Fruit fly (Drosophila melanogaster) whole organism, embryonic: Measurements from ENCODE around the gene Rpn1.
A peak's percentile ranks its signal among the peaks of the same experiment; 100 is the strongest.

ENCODE experiments used
- CG10654 ChIP-seq: fragments of 200-800 bp; sonication (Bioruptor generic); optimal IDR thresholded peaks from 2 replicates; lab custom pipeline; 2016; ENCODE audit warnings: missing biosample characterization, missing genetic modification characterization
- CG12236 ChIP-seq: fragments of 200-800 bp; sonication (Bioruptor generic); optimal IDR thresholded peaks from 2 replicates; lab custom pipeline; 2016; ENCODE audit warnings: missing biosample characterization, missing genetic modification characterization
- CG12769 ChIP-seq: fragments of 200-800 bp; sonication (Bioruptor generic); optimal IDR thresholded peaks from 2 replicates; lab custom pipeline; 2019; ENCODE audit warnings: missing biosample characterization, mild to moderate bottlenecking, missing genetic modification characterization, moderate library complexity
- CG13894 ChIP-seq: fragments of 200-800 bp; sonication (Bioruptor generic); optimal IDR thresholded peaks from 3 replicates; lab custom pipeline; 2018; ENCODE audit warnings: missing biosample characterization, mild to moderate bottlenecking, missing genetic modification characterization, moderate library complexity
- CG14965 ChIP-seq: fragments of 200-800 bp; sonication (Bioruptor generic); optimal IDR thresholded peaks from 2 replicates; lab custom pipeline; 2016; ENCODE audit warnings: missing biosample characterization, missing genetic modification characterization, borderline replicate concordance
- CG17829 ChIP-seq: fragments of 200-800 bp; optimal IDR thresholded peaks from 2 replicates; lab custom pipeline; 2019; ENCODE audit warnings: missing biosample characterization, mild to moderate bottlenecking, missing genetic modification characterization, moderate library complexity
- CG18011 ChIP-seq: fragments of 200-800 bp; sonication (Bioruptor generic); optimal IDR thresholded peaks from 2 replicates; lab custom pipeline; 2017; ENCODE audit warnings: missing biosample characterization, missing genetic modification characterization, mild to moderate bottlenecking, moderate library complexity, missing genotype
- CG18619 ChIP-seq: fragments of 200-800 bp; sonication (Bioruptor generic); optimal IDR thresholded peaks from 3 replicates; lab custom pipeline; 2017; ENCODE audit warnings: missing biosample characterization, mild to moderate bottlenecking, missing genetic modification characterization
- CG2120 ChIP-seq: fragments of 200-800 bp; sonication (Bioruptor generic); optimal IDR thresholded peaks from 3 replicates; lab custom pipeline; 2016; ENCODE audit warnings: missing biosample characterization, missing genetic modification characterization
- CG2199 ChIP-seq: fragments of 200-800 bp; sonication (Bioruptor generic); IDR thresholded peaks from 3 replicates; pipeline ENCODE4 v1.3.6; 2022; ENCODE audit warnings: missing biosample characterization, missing genetic modification characterization
- CG31388 ChIP-seq: fragments of 200-800 bp; sonication (Bioruptor generic); optimal IDR thresholded peaks from 2 replicates; lab custom pipeline; 2016; ENCODE audit warnings: missing biosample characterization, missing genetic modification characterization
- CG34376 ChIP-seq: fragments of 200-800 bp; sonication (Bioruptor generic); optimal IDR thresholded peaks from 2 replicates; lab custom pipeline; 2018; ENCODE audit warnings: missing biosample characterization, mild to moderate bottlenecking, missing genetic modification characterization
- CG3847 ChIP-seq: fragments of 200-800 bp; sonication (Bioruptor generic); IDR thresholded peaks from 2 replicates; pipeline ENCODE4 v1.3.6; 2022; ENCODE audit warnings: missing biosample characterization, missing genetic modification characterization
- CG4617 ChIP-seq: fragments of 200-800 bp; sonication (Bioruptor generic); optimal IDR thresholded peaks from 3 replicates; lab custom pipeline; 2016; ENCODE audit warnings: missing biosample characterization, missing genetic modification characterization, borderline replicate concordance
- CG5953 ChIP-seq: fragments of 200-800 bp; sonication (Bioruptor generic); IDR thresholded peaks from 2 replicates; pipeline ENCODE4 v1.3.6; 2022; ENCODE audit warnings: missing biosample characterization, missing genetic modification characterization
- CG6175 ChIP-seq: fragments of 200-800 bp; sonication (Bioruptor generic); IDR thresholded peaks from 3 replicates; pipeline ENCODE4 v1.3.6; 2022; ENCODE audit warnings: missing biosample characterization, missing genetic modification characterization
- CG6683 ChIP-seq: fragments of 200-800 bp; sonication (Bioruptor generic); optimal IDR thresholded peaks from 2 replicates; lab custom pipeline; 2017; ENCODE audit warnings: missing biosample characterization, mild to moderate bottlenecking, missing genetic modification characterization, missing genetic modification reagents
- CG8924 ChIP-seq: fragments of 200-800 bp; optimal IDR thresholded peaks from 3 replicates; lab custom pipeline; 2019; ENCODE audit warnings: missing biosample characterization, mild to moderate bottlenecking, missing genetic modification characterization, moderate library complexity
- CG9876 ChIP-seq: fragments of 200-800 bp; sonication (Bioruptor generic); optimal IDR thresholded peaks from 2 replicates; lab custom pipeline; 2016; ENCODE audit warnings: missing biosample characterization, missing genetic modification characterization
- Dbx ChIP-seq: fragments of 200-800 bp; sonication (Bioruptor generic); IDR thresholded peaks from 3 replicates; pipeline ENCODE4 v1.3.6; 2022; ENCODE audit warnings: missing biosample characterization, missing genetic modification characterization
- Fer3 ChIP-seq: fragments of 200-800 bp; sonication (Bioruptor generic); optimal IDR thresholded peaks from 2 replicates; lab custom pipeline; 2018; ENCODE audit warnings: missing biosample characterization, mild to moderate bottlenecking, missing genetic modification characterization, moderate library complexity
- Hey ChIP-seq: fragments of 200-800 bp; sonication (Bioruptor generic); optimal IDR thresholded peaks from 3 replicates; lab custom pipeline; 2018; ENCODE audit warnings: missing biosample characterization, mild to moderate bottlenecking, missing genetic modification characterization
- Lhr ChIP-seq: fragments of 200-800 bp; sonication (Bioruptor generic); optimal IDR thresholded peaks from 3 replicates; lab custom pipeline; 2017; ENCODE audit warnings: mild to moderate bottlenecking, missing biosample characterization, missing genetic modification reagents, missing genetic modification characterization
- NfI ChIP-seq: fragments of 200-800 bp; sonication (Bioruptor generic); optimal IDR thresholded peaks from 3 replicates; lab custom pipeline; 2018; ENCODE audit warnings: missing biosample characterization, mild to moderate bottlenecking, missing genetic modification characterization, moderate library complexity
- Pdp1 ChIP-seq, 2 experiments: fragments of 200-800 bp; sonication (Bioruptor generic); optimal IDR thresholded peaks; 3 replicates each; lab custom pipeline; 2016; ENCODE audit warnings: missing biosample characterization in 2 of 2, missing genetic modification characterization in 2 of 2, mild to moderate bottlenecking in 1 of 2, moderate library complexity in 1 of 2
- Sox102F ChIP-seq: fragments of 200-800 bp; sonication (Bioruptor generic); optimal IDR thresholded peaks from 2 replicates; lab custom pipeline; 2018; ENCODE audit warnings: missing biosample characterization, mild to moderate bottlenecking, missing genetic modification characterization, moderate library complexity
- Stat92E ChIP-seq, 3 experiments: fragments of >200 bp in 2 of 3; fragments of 200-800 bp in 1 of 3; sonication (Bioruptor generic) in 1 of 3; optimal IDR thresholded peaks; 2 replicates each; lab custom pipeline; 2017 to 2019; ENCODE audit warnings: missing biosample characterization in 3 of 3, missing genetic modification characterization in 3 of 3, mild to moderate bottlenecking in 1 of 3, moderate library complexity in 1 of 3
- Tbp ChIP-seq: fragments of >200 bp; optimal IDR thresholded peaks from 2 replicates; lab custom pipeline; 2018; ENCODE audit warnings: missing biosample characterization, missing genetic modification characterization
- amos ChIP-seq: fragments of 200-800 bp; sonication (Bioruptor generic); IDR thresholded peaks from 2 replicates; pipeline ENCODE4 v1.3.6; 2022; ENCODE audit warnings: missing biosample characterization, missing genetic modification characterization; ENCODE audit not compliant: partially characterized antibody
- ash1 ChIP-seq: fragments of 200-800 bp; sonication (Bioruptor generic); optimal IDR thresholded peaks from 2 replicates; lab custom pipeline; 2018; ENCODE audit warnings: missing biosample characterization, mild to moderate bottlenecking, missing genetic modification characterization
- bigmax ChIP-seq: fragments of 200-800 bp; sonication (Bioruptor generic); optimal IDR thresholded peaks from 2 replicates; lab custom pipeline; 2018; ENCODE audit warnings: missing biosample characterization, mild to moderate bottlenecking, missing genetic modification characterization
- chn ChIP-seq: fragments of 200-800 bp; sonication (Bioruptor generic); optimal IDR thresholded peaks from 2 replicates; lab custom pipeline; 2016; ENCODE audit warnings: missing biosample characterization, missing genetic modification characterization
- crp ChIP-seq, 2 experiments: fragments of 200-800 bp; sonication (Bioruptor generic); optimal IDR thresholded peaks; 2 replicates in 1 of 2; 3 replicates in 1 of 2; lab custom pipeline; 2017; ENCODE audit warnings: missing biosample characterization in 2 of 2, missing genetic modification characterization in 2 of 2, mild to moderate bottlenecking in 1 of 2, moderate library complexity in 1 of 2
- dpn ChIP-seq, 2 experiments: fragments of 200-800 bp; sonication (Bioruptor generic); optimal IDR thresholded peaks; 3 replicates each; lab custom pipeline; 2016; ENCODE audit warnings: missing biosample characterization in 2 of 2, missing genetic modification characterization in 2 of 2
- en ChIP-seq: fragments of 200-800 bp; sonication (Bioruptor generic); optimal IDR thresholded peaks from 2 replicates; lab custom pipeline; 2016; ENCODE audit warnings: missing biosample characterization, missing genetic modification characterization
- hb ChIP-seq: fragments of 200-800 bp; sonication (Bioruptor generic); IDR thresholded peaks from 3 replicates; pipeline ENCODE4 v1.3.6; 2022; ENCODE audit warnings: missing biosample characterization, missing genetic modification characterization; ENCODE audit not compliant: partially characterized antibody
- insv ChIP-seq, 2 experiments: fragments of 200-800 bp; sonication (Bioruptor generic); optimal IDR thresholded peaks; 3 replicates each; lab custom pipeline; 2016 to 2018; ENCODE audit warnings: missing biosample characterization in 2 of 2, missing genetic modification characterization in 2 of 2
- lab ChIP-seq: fragments of 200-800 bp; sonication (Bioruptor generic); optimal IDR thresholded peaks from 3 replicates; lab custom pipeline; 2017; ENCODE audit warnings: missing biosample characterization, missing genetic modification characterization, mild to moderate bottlenecking, moderate library complexity, missing genetic modification reagents
- luna ChIP-seq: fragments of 200-800 bp; sonication (Bioruptor generic); optimal IDR thresholded peaks from 2 replicates; lab custom pipeline; 2016; ENCODE audit warnings: missing biosample characterization, missing genetic modification characterization
- mirr ChIP-seq: fragments of 200-800 bp; sonication (Bioruptor generic); optimal IDR thresholded peaks from 3 replicates; lab custom pipeline; 2018; ENCODE audit warnings: missing biosample characterization, mild to moderate bottlenecking, missing genetic modification characterization
- nerfin-2 ChIP-seq: fragments of 200-800 bp; sonication (Bioruptor generic); IDR thresholded peaks from 2 replicates; pipeline ENCODE4 v1.3.6; 2022; ENCODE audit warnings: missing biosample characterization, missing genetic modification characterization; ENCODE audit not compliant: partially characterized antibody
- oc ChIP-seq: fragments of 200-800 bp; sonication (Bioruptor generic); optimal IDR thresholded peaks from 2 replicates; lab custom pipeline; 2018; ENCODE audit warnings: missing biosample characterization, mild to moderate bottlenecking, missing genetic modification characterization, moderate library complexity
- schlank ChIP-seq: fragments of 200-800 bp; sonication (Bioruptor generic); optimal IDR thresholded peaks from 2 replicates; lab custom pipeline; 2018; ENCODE audit warnings: missing biosample characterization, mild to moderate bottlenecking, missing genetic modification characterization
- sisA ChIP-seq: fragments of 200-800 bp; sonication (Bioruptor generic); IDR thresholded peaks from 2 replicates; pipeline ENCODE4 v1.3.6; 2022; ENCODE audit warnings: missing biosample characterization, missing genetic modification characterization
- sr ChIP-seq: fragments of 200-800 bp; sonication (Bioruptor generic); IDR thresholded peaks from 3 replicates; pipeline ENCODE4 v1.3.6; 2022; ENCODE audit warnings: missing biosample characterization, missing genetic modification characterization
- ttk ChIP-seq: fragments of 200-800 bp; sonication (Bioruptor generic); IDR thresholded peaks from 2 replicates; pipeline ENCODE4 v2.1.2; 2022; ENCODE audit warnings: missing biosample characterization, missing genetic modification characterization
- vvl ChIP-seq: fragments of 200-800 bp; sonication (Bioruptor generic); IDR thresholded peaks from 2 replicates; pipeline ENCODE4 v1.3.6; 2022; ENCODE audit warnings: missing biosample characterization, missing genetic modification characterization
- wdn ChIP-seq: fragments of 200-800 bp; sonication (Bioruptor generic); IDR thresholded peaks from 2 replicates; pipeline ENCODE4 v1.3.6; 2022; ENCODE audit warnings: missing biosample characterization, missing genetic modification characterization
- wek ChIP-seq: fragments of 200-800 bp; sonication (Bioruptor generic); optimal IDR thresholded peaks from 3 replicates; lab custom pipeline; 2018; ENCODE audit warnings: missing biosample characterization, mild to moderate bottlenecking, missing genetic modification characterization, moderate library complexity

Rpn1 gene

DNA sequence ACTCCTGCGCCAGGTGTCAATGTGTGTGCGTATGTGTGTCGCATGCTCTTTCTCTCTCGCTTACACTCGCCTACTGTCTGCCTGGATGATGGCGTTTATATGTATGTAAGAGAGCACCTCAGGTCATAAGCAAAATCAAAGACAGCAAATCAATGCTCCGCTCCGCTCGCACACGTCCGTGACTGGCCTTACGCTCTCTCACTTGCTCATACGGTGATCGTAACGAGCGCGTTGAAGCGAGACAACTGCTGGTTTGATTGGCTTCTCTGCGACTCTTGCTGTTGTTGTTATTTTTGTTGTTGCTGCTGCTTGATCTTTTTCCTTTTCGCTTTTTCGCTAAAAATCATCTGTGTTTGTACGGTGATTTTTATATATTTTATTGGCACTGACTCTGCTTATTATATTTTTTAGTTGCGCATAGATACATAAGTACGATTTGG, 19.3 kb upstream of the Rpn1 start (continued):
- TF ChIP-seq sr (GFP tag; lab: Robert Waterston, UW) (no peak), CG31388 (GFP tag; lab: Kevin White, UChicago) (no peak), wdn (no peak), nerfin-2 (no peak), schlank (tag; lab: Kevin White, UChicago) (no peak), CG5953 (GFP tag; lab: Robert Waterston, UW) (no peak), CG6175 (peak; percentile 10; the same call in 1 of the 3 replicates), insv (GFP tag; optimal IDR thresholded peaks at IDR 0.05; lab: Kevin White, UChicago) (peak in 1 of 2 experiments; percentile 5), CG10654 (GFP tag; lab: Kevin White, UChicago) (no peak), Hey (peak; percentile 37), lab (GFP tag; lab: Kevin White, UChicago) (no peak), amos (peak; percentile 12; the same call in 1 of the 2 replicates), Sox102F (GFP tag; lab: Kevin White, UChicago) (no peak), en (GFP tag; lab: Kevin White, UChicago) (no peak), CG12769 (tag; lab: Kevin White, UChicago) (no peak), vvl (GFP tag; lab: Robert Waterston, UW) (peak; percentile 27; the same call in 1 of the 2 replicates), NfI (GFP tag; lab: Kevin White, UChicago) (no peak), Tbp (GFP tag; lab: Kevin White, UChicago) (no peak), CG4617 (GFP tag; lab: Kevin White, UChicago) (no peak), bigmax (GFP tag; lab: Kevin White, UChicago) (no peak), Fer3 (tag; lab: Kevin White, UChicago) (no peak), wek (no peak), CG18619 (GFP tag; lab: Kevin White, UChicago) (no peak), Pdp1 (GFP tag; optimal IDR thresholded peaks at IDR 0.05; lab: Kevin White, UChicago) (peak in 1 of 2 experiments; percentile 33), hb (GFP tag; lab: Robert Waterston, UW) (no peak), luna (GFP tag; lab: Kevin White, UChicago) (no peak), crp (GFP tag; optimal IDR thresholded peaks at IDR 0.05; lab: Kevin White, UChicago) (peak in 1 of 2 experiments; percentile 51), Dbx (GFP tag; lab: Robert Waterston, UW) (0 out of 3 replicates have a peak, but pooled peaks have one; percentile 54), ttk (no peak), CG12236 (no peak), oc (tag; lab: Kevin White, UChicago) (no peak), ash1 (GFP tag; lab: Kevin White, UChicago) (peak; percentile 1), CG14965 (GFP tag; lab: Kevin White, UChicago) (no peak), Stat92E (GFP tag; optimal IDR thresholded peaks at IDR 0.05; lab: Kevin White, UChicago) (no peak), CG34376 (GFP tag; lab: Kevin White, UChicago) (peak; percentile 63), CG2199 (peak; percentile 89), Lhr (GFP tag; lab: Kevin White, UChicago) (no peak), chn (GFP tag; lab: Kevin White, UChicago) (no peak), CG6683 (GFP tag; lab: Kevin White, UChicago) (no peak), CG18011 (GFP tag; lab: Kevin White, UChicago) (no peak), CG2120 (GFP tag; lab: Kevin White, UChicago) (no peak), CG9876 (GFP tag; lab: Kevin White, UChicago) (no peak), CG3847 (0 out of 2 replicates have a peak, but pooled peaks have one; percentile 7), sisA (GFP tag; lab: Robert Waterston, UW) (no peak), CG8924 (tag; lab: Kevin White, UChicago) (peak; percentile 47), mirr (GFP tag; lab: Kevin White, UChicago) (no peak), dpn (GFP tag; optimal IDR thresholded peaks at IDR 0.05; lab: Kevin White, UChicago) (no peak), CG13894 (tag; lab: Kevin White, UChicago) (no peak), CG17829 (tag; lab: Kevin White, UChicago) (no peak)
